Fruit fly (Drosophila melanogaster) whole organism, pupa: ENCODE measurements around the gene msi.

Experiments
- CG10348 ChIP-seq: fragments of 200-800 bp; sonication (Bioruptor generic); IDR thresholded peaks from 2 replicates; pipeline ENCODE4 v1.3.6; 2022; ENCODE audit warnings: missing biosample characterization, missing genetic modification characterization
- CG12605 ChIP-seq: fragments of 200-800 bp; sonication (Bioruptor generic); IDR thresholded peaks from 2 replicates; pipeline ENCODE4 v1.3.6; 2022; ENCODE audit warnings: missing biosample characterization, missing genetic modification characterization
- CG13204 ChIP-seq: fragments of 200-800 bp; sonication (Bioruptor generic); optimal IDR thresholded peaks from 2 replicates; lab custom pipeline; 2018; ENCODE audit warnings: missing biosample characterization, mild to moderate bottlenecking, missing genetic modification characterization, moderate library complexity
- CG14655 ChIP-seq: fragments of 200-800 bp; sonication (Bioruptor generic); optimal IDR thresholded peaks from 3 replicates; lab custom pipeline; 2017; ENCODE audit warnings: mild to moderate bottlenecking, missing biosample characterization, missing genetic modification reagents, missing genetic modification characterization
- CG15710 ChIP-seq: fragments of 200-800 bp; sonication (Bioruptor generic); optimal IDR thresholded peaks from 2 replicates; lab custom pipeline; 2018; ENCODE audit warnings: missing biosample characterization, mild to moderate bottlenecking, missing genetic modification characterization, moderate library complexity
- CG17806 ChIP-seq: fragments of 200-800 bp; sonication (Bioruptor generic); optimal IDR thresholded peaks from 2 replicates; lab custom pipeline; 2018; ENCODE audit warnings: missing biosample characterization, mild to moderate bottlenecking, missing genetic modification characterization, moderate library complexity
- CG32121 ChIP-seq: fragments of 200-800 bp; sonication (Bioruptor generic); IDR thresholded peaks from 2 replicates; pipeline ENCODE4 v1.3.6; 2022; ENCODE audit warnings: missing biosample characterization, missing genetic modification characterization
- CG34367 ChIP-seq: fragments of 200-800 bp; sonication (Bioruptor generic); optimal IDR thresholded peaks from 2 replicates; lab custom pipeline; 2018; ENCODE audit warnings: missing biosample characterization, mild to moderate bottlenecking, missing genetic modification characterization
- CG4496 ChIP-seq: fragments of 200-800 bp; sonication (Bioruptor generic); IDR thresholded peaks from 3 replicates; pipeline ENCODE4 v1.3.6; 2022; ENCODE audit warnings: missing biosample characterization, missing genetic modification characterization
- CG8159 ChIP-seq: fragments of 200-800 bp; sonication (Bioruptor generic); optimal IDR thresholded peaks from 3 replicates; lab custom pipeline; 2018; ENCODE audit warnings: missing biosample characterization, mild to moderate bottlenecking, missing genetic modification characterization, moderate library complexity
- CG8301 ChIP-seq: fragments of 200-800 bp; sonication (Bioruptor generic); optimal IDR thresholded peaks from 2 replicates; lab custom pipeline; 2018; ENCODE audit warnings: missing biosample characterization, mild to moderate bottlenecking, missing genetic modification characterization
- CG9948 ChIP-seq: fragments of 200-800 bp; sonication (Bioruptor generic); optimal IDR thresholded peaks from 2 replicates; lab custom pipeline; 2018; ENCODE audit warnings: missing biosample characterization, mild to moderate bottlenecking, missing genetic modification characterization, moderate library complexity
- D1 ChIP-seq: fragments of 200-800 bp; sonication (Bioruptor generic); optimal IDR thresholded peaks from 2 replicates; lab custom pipeline; 2018; ENCODE audit warnings: missing biosample characterization, mild to moderate bottlenecking, missing genetic modification characterization, moderate library complexity
- EcR ChIP-seq: fragments of 200-800 bp; sonication (Bioruptor generic); optimal IDR thresholded peaks from 3 replicates; lab custom pipeline; 2019; ENCODE audit warnings: missing biosample characterization, missing genetic modification characterization, mild to moderate bottlenecking, moderate library complexity, missing genetic modification reagents
- Ets98B ChIP-seq: fragments of 200-800 bp; sonication (Bioruptor generic); IDR thresholded peaks from 2 replicates; pipeline ENCODE4 v1.3.6; 2022; ENCODE audit warnings: missing biosample characterization, missing genetic modification characterization
- Pif1A ChIP-seq: fragments of 200-800 bp; sonication (Bioruptor generic); optimal IDR thresholded peaks from 3 replicates; lab custom pipeline; 2016; ENCODE audit warnings: missing biosample characterization, missing genetic modification characterization
- Pif1B ChIP-seq: fragments of 200-800 bp; sonication (Bioruptor generic); optimal IDR thresholded peaks from 3 replicates; lab custom pipeline; 2016; ENCODE audit warnings: missing biosample characterization, missing genetic modification characterization
- Snoo ChIP-seq: fragments of 200-800 bp; sonication (Bioruptor generic); optimal IDR thresholded peaks from 3 replicates; lab custom pipeline; 2017; ENCODE audit warnings: missing biosample characterization, mild to moderate bottlenecking, missing genetic modification characterization, inconsistent platforms
- fd96Ca ChIP-seq: fragments of 200-800 bp; sonication (Bioruptor generic); IDR thresholded peaks from 3 replicates; pipeline ENCODE4 v1.3.6; 2022; ENCODE audit warnings: missing biosample characterization, missing genetic modification characterization
- gl ChIP-seq: fragments of 200-800 bp; sonication (Bioruptor generic); optimal IDR thresholded peaks from 2 replicates; lab custom pipeline; 2018; ENCODE audit warnings: missing biosample characterization, mild to moderate bottlenecking, missing genetic modification characterization
- rn ChIP-seq: fragments of 200-800 bp; sonication (Bioruptor generic); IDR thresholded peaks from 2 replicates; pipeline ENCODE4 v1.3.6; 2022; ENCODE audit warnings: missing biosample characterization, missing genetic modification characterization

The msi gene

dm6 chr3R:25539132-25539531 is 23.2 kb downstream of the msi start:
- TF ChIP-seq CG13204 (GFP tag; lab: Kevin White, UChicago), result no peak
- TF ChIP-seq Snoo (tag; lab: Kevin White, UChicago), result no peak
- TF ChIP-seq gl (tag; lab: Kevin White, UChicago), result no peak
- no peak for TF ChIP-seq CG10348 (GFP tag; lab: Robert Waterston, UW)
- TF ChIP-seq Ets98B (GFP tag; lab: Robert Waterston, UW), result no peak
- no peak for TF ChIP-seq CG9948
- TF ChIP-seq CG32121 (GFP tag; lab: Robert Waterston, UW), result no peak
- TF ChIP-seq CG34367 (tag; lab: Kevin White, UChicago), result no peak
- no peak for TF ChIP-seq D1 (tag; lab: Kevin White, UChicago)
- no peak for TF ChIP-seq CG14655 (GFP tag; lab: Kevin White, UChicago)
- TF ChIP-seq rn, result no peak

- TF ChIP-seq rn, result no peak
- no peak for TF ChIP-seq Pif1A
- no peak for TF ChIP-seq EcR (GFP tag; lab: Kevin White, UChicago)
- TF ChIP-seq CG17806 (tag; lab: Kevin White, UChicago), result no peak
- TF ChIP-seq CG34367 (tag; lab: Kevin White, UChicago), result no peak
- no peak for TF ChIP-seq CG10348 (GFP tag; lab: Robert Waterston, UW)
- TF ChIP-seq gl (tag; lab: Kevin White, UChicago), result no peak
- no peak for TF ChIP-seq CG14655 (GFP tag; lab: Kevin White, UChicago)
- TF ChIP-seq Pif1B (GFP tag; lab: Kevin White, UChicago), result no peak
Measured at dm6 chr3R:25543565-25544317, 27.8 kb downstream of the msi start.

DNA sequence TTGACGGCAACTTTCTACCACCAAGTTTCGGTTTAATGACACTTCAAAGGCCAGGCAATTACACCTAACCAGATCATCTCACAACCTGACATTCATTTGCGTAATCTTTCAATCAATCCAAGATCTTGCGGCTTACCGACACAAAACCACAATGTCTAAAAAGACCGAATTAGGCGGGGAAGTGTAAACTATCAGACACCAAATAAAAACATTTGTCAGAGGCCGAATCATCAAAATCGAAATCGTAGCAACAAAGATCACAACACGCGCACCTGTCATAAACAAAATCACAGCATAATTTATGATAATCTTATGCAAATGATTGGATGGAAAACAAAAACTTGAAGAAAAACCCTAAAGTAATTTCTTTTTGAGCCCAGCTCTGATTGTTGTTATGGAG is 33.8 kb downstream of the msi start:
- TF ChIP-seq CG9948 (no peak), gl (tag; lab: Kevin White, UChicago) (no peak), Pif1B (GFP tag; lab: Kevin White, UChicago) (no peak), CG12605 (GFP tag; lab: Robert Waterston, UW) (no peak), CG34367 (tag; lab: Kevin White, UChicago) (no peak), EcR (GFP tag; lab: Kevin White, UChicago) (no peak), Ets98B (GFP tag; lab: Robert Waterston, UW) (no peak), CG13204 (GFP tag; lab: Kevin White, UChicago) (no peak), CG8301 (tag; lab: Kevin White, UChicago) (no peak), CG32121 (GFP tag; lab: Robert Waterston, UW) (no peak), D1 (tag; lab: Kevin White, UChicago) (no peak), CG15710 (no peak), CG4496 (GFP tag; lab: Robert Waterston, UW) (no peak)

dm6 chr3R:25550428-25550827 is 34.5 kb downstream of the msi start:
- no peak for TF ChIP-seq CG8301 (tag; lab: Kevin White, UChicago)
- no peak for TF ChIP-seq CG17806 (tag; lab: Kevin White, UChicago)
- no peak for TF ChIP-seq gl (tag; lab: Kevin White, UChicago)
- TF ChIP-seq rn, result no peak
- no peak for TF ChIP-seq D1 (tag; lab: Kevin White, UChicago)
- no peak for TF ChIP-seq CG14655 (GFP tag; lab: Kevin White, UChicago)
- no peak for TF ChIP-seq CG10348 (GFP tag; lab: Robert Waterston, UW)
- TF ChIP-seq fd96Ca (GFP tag; lab: Robert Waterston, UW), result no peak
- TF ChIP-seq Ets98B (GFP tag; lab: Robert Waterston, UW), result no peak
- no peak for TF ChIP-seq CG9948
- TF ChIP-seq Pif1B (GFP tag; lab: Kevin White, UChicago), result no peak

DNA sequence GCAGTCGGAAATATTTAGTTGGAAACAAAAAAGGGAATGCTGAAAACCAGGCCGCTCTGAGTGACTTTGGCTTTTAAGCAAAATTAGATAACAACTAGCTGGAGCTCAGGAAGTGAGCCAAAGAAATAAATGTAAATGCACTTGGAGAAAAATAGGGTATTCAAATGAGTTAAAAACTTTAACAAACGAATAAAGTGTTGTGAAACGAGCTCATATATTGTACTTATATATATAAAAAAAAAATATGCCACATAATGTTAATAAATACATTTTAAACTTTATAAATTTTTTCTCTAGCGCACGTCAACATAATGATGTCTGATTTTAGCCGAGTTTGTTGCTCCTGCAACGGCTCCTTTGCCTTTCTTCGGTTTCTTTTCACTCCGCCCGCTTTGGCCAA is 36.3 kb downstream of the msi start:
- no peak; the same call in 2 of the 3 replicates for TF ChIP-seq CG4496 (GFP tag; lab: Robert Waterston, UW)
- TF ChIP-seq gl (tag; lab: Kevin White, UChicago), result no peak
- TF ChIP-seq CG13204 (GFP tag; lab: Kevin White, UChicago), result no peak
- no peak for TF ChIP-seq D1 (tag; lab: Kevin White, UChicago)
- TF ChIP-seq CG32121 (GFP tag; lab: Robert Waterston, UW), result no peak
- no peak for TF ChIP-seq Pif1B (GFP tag; lab: Kevin White, UChicago)

DNA sequence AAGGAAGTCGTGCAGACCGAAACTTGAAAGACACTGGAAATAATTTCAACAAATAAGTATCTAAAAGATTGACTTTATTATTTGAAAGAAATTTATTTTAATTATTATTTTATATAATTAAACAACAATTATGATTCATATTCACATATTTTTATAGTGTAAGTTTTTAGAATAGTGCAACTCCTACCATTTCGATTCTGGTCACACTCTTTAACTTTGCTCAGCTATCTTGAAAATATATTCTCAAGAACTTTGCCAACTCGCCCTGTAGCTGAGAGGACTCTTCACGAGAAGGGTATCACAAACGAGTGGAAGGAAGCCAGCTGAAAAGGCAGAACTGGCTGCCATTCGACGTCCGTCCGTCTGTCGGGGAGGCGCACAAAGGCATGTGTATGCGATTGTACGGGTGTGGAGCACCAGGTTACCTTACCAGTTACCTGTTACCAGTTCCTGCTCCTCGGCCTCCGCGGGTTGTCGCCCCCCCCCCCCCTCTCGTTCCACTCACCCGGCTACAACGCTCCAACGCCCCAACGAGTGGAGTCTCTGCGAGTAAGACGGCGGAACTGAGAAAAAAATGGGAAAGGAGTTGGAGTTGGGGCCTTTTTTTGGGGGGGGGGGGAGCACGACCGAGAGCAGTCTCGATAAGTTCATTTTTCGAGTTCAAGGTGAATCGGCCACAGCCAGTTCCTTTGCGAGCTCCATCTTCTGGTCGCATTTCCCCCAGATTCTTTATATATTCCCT is 39.6 kb downstream of the msi start:
- TF ChIP-seq gl (tag; lab: Kevin White, UChicago), result peak; percentile 66
- peak; percentile 63 for TF ChIP-seq CG13204 (GFP tag; lab: Kevin White, UChicago)
- peak; percentile 95 for TF ChIP-seq CG8159 (tag; lab: Kevin White, UChicago)
- peak; percentile 91 for TF ChIP-seq CG9948
- TF ChIP-seq Snoo (tag; lab: Kevin White, UChicago), result peak; percentile 86
- peak; percentile 55 for TF ChIP-seq Ets98B (GFP tag; lab: Robert Waterston, UW)
- peak; percentile 72 for TF ChIP-seq Pif1A
- peak; percentile 94 for TF ChIP-seq CG14655 (GFP tag; lab: Kevin White, UChicago)
- TF ChIP-seq CG15710, result peak; percentile 92
- TF ChIP-seq EcR (GFP tag; lab: Kevin White, UChicago), result peak; percentile 99
- TF ChIP-seq CG32121 (GFP tag; lab: Robert Waterston, UW), result peak; percentile 61; the same call in 1 of the 2 replicates
- peak; percentile 93 for TF ChIP-seq CG17806 (tag; lab: Kevin White, UChicago)
- peak; percentile 67; the same call in 2 of the 3 replicates for TF ChIP-seq fd96Ca (GFP tag; lab: Robert Waterston, UW)
- no peak for TF ChIP-seq CG10348 (GFP tag; lab: Robert Waterston, UW)
- peak; percentile 90 for TF ChIP-seq CG34367 (tag; lab: Kevin White, UChicago)
- peak; percentile 70; the same call in 2 of the 3 replicates for TF ChIP-seq CG4496 (GFP tag; lab: Robert Waterston, UW)
- TF ChIP-seq D1 (tag; lab: Kevin White, UChicago), result peak; percentile 89
- TF ChIP-seq CG12605 (GFP tag; lab: Robert Waterston, UW), result peak; percentile 40
- TF ChIP-seq Pif1B (GFP tag; lab: Kevin White, UChicago), result peak; percentile 85
- peak; percentile 86 for TF ChIP-seq CG8301 (tag; lab: Kevin White, UChicago)
- no peak for TF ChIP-seq rn
